Worm (Caenorhabditis elegans) whole organism, L1 larva: ENCODE data around the gene gna-1.
A peak's percentile ranks its signal among the peaks of the same experiment; 100 is the strongest.

ENCODE experiments used
- C04F5.9 ChIP-seq: sonication (generic microtip); optimal IDR thresholded peaks from 2 replicates; lab custom pipeline; 2016; ENCODE audit warnings: missing genetic modification characterization, missing compliant biosample characterization
- C16A3.4 ChIP-seq: fragments of 150-350 bp; optimal IDR thresholded peaks from 2 replicates; lab custom pipeline; 2014; ENCODE audit warnings: missing biosample characterization, missing genetic modification characterization
- aha-1 ChIP-seq: fragments of 150-350 bp; optimal IDR thresholded peaks from 2 replicates; lab custom pipeline; 2014; ENCODE audit warnings: missing biosample characterization, missing genetic modification characterization
- aly-2 ChIP-seq: fragments of 150-350 bp; optimal IDR thresholded peaks from 2 replicates; lab custom pipeline; 2014; ENCODE audit warnings: missing biosample characterization, missing genetic modification characterization
- ama-1 ChIP-seq: fragments of 150-350 bp; optimal IDR thresholded peaks from 2 replicates; lab custom pipeline; 2014
- ceh-63 ChIP-seq: fragments of 200-800 bp; sonication (Bioruptor generic); optimal IDR thresholded peaks from 2 replicates; lab custom pipeline; 2018; ENCODE audit warnings: mild to moderate bottlenecking, missing genetic modification characterization, missing compliant biosample characterization
- ceh-82 ChIP-seq, 3 experiments: fragments of 150-350 bp in 1 of 3; sonication (generic microtip) in 2 of 3; optimal IDR thresholded peaks; 2 replicates each; lab custom pipeline; 2014 to 2017; ENCODE audit warnings: missing biosample characterization in 3 of 3, missing genetic modification characterization in 3 of 3
- ceh-90 ChIP-seq: sonication (generic microtip); optimal IDR thresholded peaks from 2 replicates; lab custom pipeline; 2016; ENCODE audit warnings: missing genetic modification characterization, missing compliant biosample characterization
- dpl-1 ChIP-seq, 3 experiments: fragments of 150-350 bp in 2 of 3; sonication (generic microtip) in 1 of 3; optimal IDR thresholded peaks; 2 replicates each; lab custom pipeline; 2014 to 2017; ENCODE audit warnings: missing biosample characterization in 3 of 3, missing genetic modification characterization in 3 of 3, missing genetic modification reagents in 3 of 3
- dsc-1 ChIP-seq: sonication (generic microtip); optimal IDR thresholded peaks from 2 replicates; lab custom pipeline; 2016; ENCODE audit warnings: mild to moderate bottlenecking, missing genetic modification characterization, missing compliant biosample characterization
- efl-1 ChIP-seq, 4 experiments: fragments of 150-350 bp; optimal IDR thresholded peaks in 3 of 4; peaks in 1 of 4; 1 replicate in 1 of 4; 2 replicates in 3 of 4; lab custom pipeline; 2014; ENCODE audit warnings: missing biosample characterization in 2 of 4, missing genetic modification characterization in 2 of 4, missing genetic modification reagents in 2 of 4
- egl-13 ChIP-seq: sonication (generic microtip); optimal IDR thresholded peaks from 2 replicates; lab custom pipeline; 2016; ENCODE audit warnings: missing genotype, missing genetic modification reagents, missing genetic modification characterization, missing compliant biosample characterization
- fkh-10 ChIP-seq: sonication (generic microtip); optimal IDR thresholded peaks from 2 replicates; lab custom pipeline; 2017; ENCODE audit warnings: missing biosample characterization, missing genetic modification reagents, missing genetic modification characterization
- fkh-4 ChIP-seq: sonication (generic microtip); optimal IDR thresholded peaks from 2 replicates; lab custom pipeline; 2016; ENCODE audit warnings: missing compliant biosample characterization, missing genetic modification characterization, borderline replicate concordance
- fkh-8 ChIP-seq: sonication (generic microtip); optimal IDR thresholded peaks from 2 replicates; lab custom pipeline; 2016; ENCODE audit warnings: mild to moderate bottlenecking, missing genetic modification characterization, missing compliant biosample characterization
- fos-1 ChIP-seq: fragments of 150-350 bp; optimal IDR thresholded peaks from 2 replicates; lab custom pipeline; 2014; ENCODE audit warnings: missing biosample characterization, missing genetic modification characterization
- hlh-17 ChIP-seq: fragments of 200-800 bp; sonication (Bioruptor generic); optimal IDR thresholded peaks from 2 replicates; lab custom pipeline; 2018; ENCODE audit warnings: missing genetic modification characterization, mild to moderate bottlenecking, missing compliant biosample characterization, moderate library complexity, borderline replicate concordance
- hlh-4 ChIP-seq: sonication (generic microtip); optimal IDR thresholded peaks from 2 replicates; lab custom pipeline; 2016; ENCODE audit warnings: mild to moderate bottlenecking, missing genetic modification characterization, missing compliant biosample characterization
- hpl-2 ChIP-seq: fragments of 150-350 bp; optimal IDR thresholded peaks from 2 replicates; lab custom pipeline; 2014; ENCODE audit warnings: missing biosample characterization, missing genetic modification reagents, missing genetic modification characterization
- lin-15B ChIP-seq: fragments of 150-350 bp; sonication (generic microtip); optimal IDR thresholded peaks from 3 replicates; lab custom pipeline; 2014; ENCODE audit warnings: missing biosample characterization, missing genetic modification characterization
- lin-35 ChIP-seq, 2 experiments: fragments of 150-350 bp; optimal IDR thresholded peaks; 2 replicates each; lab custom pipeline; 2014; ENCODE audit warnings: missing biosample characterization in 2 of 2, missing genetic modification characterization in 2 of 2, missing genetic modification reagents in 2 of 2
- lir-3 ChIP-seq: sonication (generic microtip); optimal IDR thresholded peaks from 2 replicates; lab custom pipeline; 2016; ENCODE audit warnings: mild to moderate bottlenecking, missing genetic modification characterization, moderate library complexity, missing compliant biosample characterization; ENCODE audit not compliant: poor library complexity
- mdl-1 ChIP-seq, 2 experiments: fragments of 150-350 bp; optimal IDR thresholded peaks; 2 replicates each; lab custom pipeline; 2014 to 2017; ENCODE audit warnings: missing biosample characterization in 2 of 2, missing genetic modification characterization in 2 of 2, inconsistent platforms in 1 of 2
- mef-2 ChIP-seq: fragments of 150-350 bp; optimal IDR thresholded peaks from 2 replicates; lab custom pipeline; 2014; ENCODE audit warnings: missing biosample characterization, missing genetic modification characterization
- mep-1 ChIP-seq: fragments of 150-350 bp; optimal IDR thresholded peaks from 2 replicates; lab custom pipeline; 2014; ENCODE audit warnings: missing biosample characterization, missing genetic modification characterization
- nhr-12 ChIP-seq: sonication (generic microtip); optimal IDR thresholded peaks from 2 replicates; lab custom pipeline; 2017; ENCODE audit warnings: missing biosample characterization, missing genetic modification characterization
- nhr-20 ChIP-seq: sonication (generic microtip); optimal IDR thresholded peaks from 2 replicates; lab custom pipeline; 2016; ENCODE audit warnings: mild to moderate bottlenecking, missing genetic modification characterization, missing compliant biosample characterization
- nhr-28 ChIP-seq: fragments of 150-350 bp; optimal IDR thresholded peaks from 2 replicates; lab custom pipeline; 2014; ENCODE audit warnings: missing biosample characterization, missing genetic modification characterization
- nhr-71 ChIP-seq: sonication (generic microtip); optimal IDR thresholded peaks from 2 replicates; lab custom pipeline; 2016; ENCODE audit warnings: mild to moderate bottlenecking, missing genetic modification characterization, moderate library complexity, missing compliant biosample characterization
- nhr-76 ChIP-seq: sonication (generic microtip); optimal IDR thresholded peaks from 2 replicates; lab custom pipeline; 2017; ENCODE audit warnings: missing biosample characterization, missing genetic modification characterization
- nhr-77 ChIP-seq: fragments of 150-350 bp; optimal IDR thresholded peaks from 2 replicates; lab custom pipeline; 2014; ENCODE audit warnings: missing biosample characterization, missing genetic modification characterization
- nhr-85 ChIP-seq: sonication (generic microtip); peaks from one replicate; lab custom pipeline; 2016; ENCODE audit warnings: missing genetic modification characterization, inconsistent platforms, missing compliant biosample characterization
- pag-3 ChIP-seq: sonication (generic microtip); optimal IDR thresholded peaks from 2 replicates; lab custom pipeline; 2017; ENCODE audit warnings: missing genetic modification characterization, mild to moderate bottlenecking, missing compliant biosample characterization, antibody characterized with exemption, borderline replicate concordance; ENCODE audit not compliant: insufficient read depth
- rnt-1 ChIP-seq: sonication (generic microtip); optimal IDR thresholded peaks from 2 replicates; lab custom pipeline; 2016; ENCODE audit warnings: mild to moderate bottlenecking, missing genetic modification characterization, moderate library complexity, missing compliant biosample characterization
- skn-1 ChIP-seq: fragments of 150-350 bp; optimal IDR thresholded peaks from 2 replicates; lab custom pipeline; 2014; ENCODE audit warnings: missing biosample characterization, missing genetic modification characterization
- snpc-4 ChIP-seq: fragments of 150-350 bp; optimal IDR thresholded peaks from 2 replicates; lab custom pipeline; 2014; ENCODE audit warnings: missing biosample characterization, missing genetic modification characterization
- sptf-1 ChIP-seq: fragments of 150-350 bp; optimal IDR thresholded peaks from 2 replicates; lab custom pipeline; 2014; ENCODE audit warnings: missing biosample characterization, missing genetic modification characterization
- sup-37 ChIP-seq: fragments of 200-800 bp; sonication (Bioruptor generic); optimal IDR thresholded peaks from 2 replicates; lab custom pipeline; 2018; ENCODE audit warnings: mild to moderate bottlenecking, missing genetic modification characterization, missing compliant biosample characterization
- tbx-2 ChIP-seq: sonication (generic microtip); optimal IDR thresholded peaks from 2 replicates; lab custom pipeline; 2016; ENCODE audit warnings: missing genetic modification characterization, missing compliant biosample characterization
- unc-30 ChIP-seq: sonication (generic microtip); optimal IDR thresholded peaks from 2 replicates; lab custom pipeline; 2017; ENCODE audit warnings: missing biosample characterization, missing genetic modification characterization
- unc-62 ChIP-seq: fragments of 150-350 bp; optimal IDR thresholded peaks from 2 replicates; lab custom pipeline; 2014; ENCODE audit warnings: missing biosample characterization, missing genetic modification reagents, missing genetic modification characterization
- unc-86 ChIP-seq: sonication (generic microtip); optimal IDR thresholded peaks from 2 replicates; lab custom pipeline; 2016; ENCODE audit warnings: missing genetic modification characterization, missing compliant biosample characterization
- xbp-1 ChIP-seq: sonication (generic microtip); optimal IDR thresholded peaks from 2 replicates; lab custom pipeline; 2016; ENCODE audit warnings: missing genetic modification characterization, missing compliant biosample characterization
- ztf-11 ChIP-seq, 2 experiments: sonication (generic microtip); optimal IDR thresholded peaks; 2 replicates each; lab custom pipeline; 2016 to 2017; ENCODE audit warnings: missing genetic modification characterization in 2 of 2, missing biosample characterization in 1 of 2, missing compliant biosample characterization in 1 of 2

Gene gna-1

ce11 chrV:10320101-10320761, at the start of gene gna-1, which contains the start of gene B0024.13 (continued):
- TF ChIP-seq aha-1 (tag; lab: Kevin White, UChicago) = no peak
- TF ChIP-seq fkh-8 = peak; percentile 69
- TF ChIP-seq egl-13 (tag; lab: Kevin White, UChicago) = peak; percentile 77
- TF ChIP-seq lir-3 = peak; percentile 92
- peak; percentile 72 for TF ChIP-seq mep-1
- TF ChIP-seq sptf-1 (tag; lab: Kevin White, UChicago) = no peak
- peak; percentile 81 for TF ChIP-seq nhr-20 (tag; lab: Kevin White, UChicago)
- no peak for TF ChIP-seq unc-30 (tag; lab: Kevin White, UChicago)
- TF ChIP-seq sup-37 = no peak
- TF ChIP-seq ama-1 = no peak
- peak; percentile 87 for TF ChIP-seq fkh-4 (tag; lab: Kevin White, UChicago)
- TF ChIP-seq hpl-2 = no peak
- TF ChIP-seq xbp-1 (tag; lab: Kevin White, UChicago) = peak; percentile 78
- no peak for TF ChIP-seq pag-3
- TF ChIP-seq rnt-1 = peak; percentile 97
- TF ChIP-seq dpl-1 (GFP tag; optimal IDR thresholded peaks at IDR 0.05; lab: Kevin White, UChicago) = peak; percentile 37 to 62 (median 58)
- peak; percentile 33 for TF ChIP-seq C16A3.4 (tag; lab: Kevin White, UChicago)
- peak; percentile 5 for TF ChIP-seq snpc-4
- TF ChIP-seq C04F5.9 (tag; lab: Kevin White, UChicago) = peak; percentile 64
- TF ChIP-seq ceh-82 (tag; optimal IDR thresholded peaks at IDR 0.05; lab: Kevin White, UChicago) = peak; percentile 19 to 68 (median 38)
- TF ChIP-seq unc-62 = no peak
- TF ChIP-seq skn-1 (tag; lab: Kevin White, UChicago) = peak; percentile 44
- TF ChIP-seq ceh-63 (GFP tag; lab: Kevin White, UChicago) = no peak
- TF ChIP-seq aly-2 (tag; lab: Kevin White, UChicago) = no peak
- no peak for TF ChIP-seq nhr-76
- TF ChIP-seq hlh-4 (tag; lab: Kevin White, UChicago) = no peak
- peak; percentile 87 for TF ChIP-seq tbx-2 (tag; lab: Kevin White, UChicago)
- TF ChIP-seq nhr-71 (tag; lab: Kevin White, UChicago) = peak; percentile 85
- TF ChIP-seq mef-2 (tag; lab: Kevin White, UChicago) = no peak
- TF ChIP-seq fkh-10 = no peak
- TF ChIP-seq nhr-28 (tag; lab: Kevin White, UChicago) = no peak
- peak; percentile 35 for TF ChIP-seq nhr-77
- TF ChIP-seq ceh-90 = peak; percentile 86

ce11 chrV:10368256-10368655, 48.3 kb upstream of the gna-1 start, which contains the start of gene sri-20:
Gene sri-20 (plus strand): TSS chrV:10368556.
- TF ChIP-seq xbp-1 (tag; lab: Kevin White, UChicago) (no peak), efl-1 (optimal IDR thresholded peaks at IDR 0.05; lab: Kevin White, UChicago) (no peak), efl-1 (GFP tag; optimal IDR thresholded peaks at IDR 0.05 in 1 of 2; lab: Kevin White, UChicago) (peak in 1 of 2 experiments; percentile 75)

- no peak for TF ChIP-seq C04F5.9 (tag; lab: Kevin White, UChicago)
- TF ChIP-seq mdl-1 (tag; optimal IDR thresholded peaks at IDR 0.05; lab: Kevin White, UChicago) = no peak
- no peak for TF ChIP-seq lin-15B (tag; lab: Kevin White, UChicago)
- no peak for TF ChIP-seq tbx-2 (tag; lab: Kevin White, UChicago)
- TF ChIP-seq ztf-11 (tag; optimal IDR thresholded peaks at IDR 0.05; lab: Kevin White, UChicago) = no peak
- no peak for TF ChIP-seq sup-37
- TF ChIP-seq dsc-1 (tag; lab: Kevin White, UChicago) = no peak
- no peak for TF ChIP-seq lin-35 (GFP tag; optimal IDR thresholded peaks at IDR 0.05; lab: Kevin White, UChicago)
- no peak for TF ChIP-seq nhr-71 (tag; lab: Kevin White, UChicago)
- TF ChIP-seq unc-86 (tag; lab: Kevin White, UChicago) = no peak
- TF ChIP-seq fos-1 = no peak
- no peak for TF ChIP-seq nhr-20 (tag; lab: Kevin White, UChicago)
- no peak for TF ChIP-seq nhr-12
- TF ChIP-seq dpl-1 (GFP tag; optimal IDR thresholded peaks at IDR 0.05; lab: Kevin White, UChicago) = no peak
- no peak for TF ChIP-seq nhr-85 (tag; lab: Kevin White, UChicago)
- TF ChIP-seq hlh-17 (GFP tag; lab: Kevin White, UChicago) = no peak
- no peak for TF ChIP-seq lir-3
Measured at ce11 chrV:10363834-10364233, 43.9 kb upstream of the gna-1 start.
